Fruit fly (Drosophila melanogaster) whole organism, embryonic: ENCODE data around the gene CG14961.

Experiments
- Aef1 ChIP-seq: fragments of 200-800 bp; sonication (Bioruptor generic); IDR thresholded peaks from 3 replicates; pipeline ENCODE4 v1.3.6; 2022; ENCODE audit warnings: missing biosample characterization, missing genetic modification characterization
- BEAF-32 ChIP-seq: fragments of 200-800 bp; sonication (Bioruptor generic); optimal IDR thresholded peaks from 3 replicates; lab custom pipeline; 2017; ENCODE audit warnings: missing biosample characterization, missing genetic modification characterization, mild to moderate bottlenecking, moderate library complexity, missing genetic modification reagents
- CG10959 ChIP-seq: fragments of 200-800 bp; sonication (Bioruptor generic); IDR thresholded peaks from 2 replicates; pipeline ENCODE4 v1.3.6; 2022; ENCODE audit warnings: missing biosample characterization, missing genetic modification characterization
- CG11723 ChIP-seq: fragments of 200-800 bp; sonication (Bioruptor generic); optimal IDR thresholded peaks from 2 replicates; lab custom pipeline; 2017; ENCODE audit warnings: missing biosample characterization, mild to moderate bottlenecking, missing genetic modification characterization
- CG12391 ChIP-seq: fragments of 200-800 bp; sonication (Bioruptor generic); optimal IDR thresholded peaks from 3 replicates; lab custom pipeline; 2018; ENCODE audit warnings: missing biosample characterization, mild to moderate bottlenecking, missing genetic modification characterization, moderate library complexity
- CG13123 ChIP-seq: fragments of 200-800 bp; sonication (Bioruptor generic); optimal IDR thresholded peaks from 2 replicates; lab custom pipeline; 2016; ENCODE audit warnings: missing biosample characterization, missing genetic modification characterization
- CG14860 ChIP-seq: fragments of 200-800 bp; sonication (Bioruptor generic); IDR thresholded peaks from 3 replicates; pipeline ENCODE4 v1.3.6; 2022; ENCODE audit warnings: missing biosample characterization, missing genetic modification characterization; ENCODE audit not compliant: partially characterized antibody
- CG15011 ChIP-seq: fragments of 200-800 bp; sonication (Bioruptor generic); optimal IDR thresholded peaks from 3 replicates; lab custom pipeline; 2018; ENCODE audit warnings: missing biosample characterization, mild to moderate bottlenecking, missing genetic modification characterization
- CG15696 ChIP-seq: fragments of 200-800 bp; sonication (Bioruptor generic); optimal IDR thresholded peaks from 2 replicates; lab custom pipeline; 2019; ENCODE audit warnings: missing biosample characterization, mild to moderate bottlenecking, missing genetic modification characterization, moderate library complexity
- CG17385 ChIP-seq: fragments of 200-800 bp; sonication (Bioruptor generic); optimal IDR thresholded peaks from 3 replicates; lab custom pipeline; 2018; ENCODE audit warnings: missing biosample characterization, mild to moderate bottlenecking, missing genetic modification characterization
- CG18262 ChIP-seq: fragments of 200-800 bp; optimal IDR thresholded peaks from 3 replicates; lab custom pipeline; 2019; ENCODE audit warnings: missing biosample characterization, mild to moderate bottlenecking, missing genetic modification characterization, moderate library complexity
- CG31365 ChIP-seq: fragments of 200-800 bp; sonication (Bioruptor generic); optimal IDR thresholded peaks from 2 replicates; lab custom pipeline; 2018; ENCODE audit warnings: missing biosample characterization, mild to moderate bottlenecking, missing genetic modification characterization
- CG3281 ChIP-seq: fragments of 200-800 bp; sonication (Bioruptor generic); optimal IDR thresholded peaks from 3 replicates; lab custom pipeline; 2017; ENCODE audit warnings: missing biosample characterization, mild to moderate bottlenecking, missing genetic modification characterization
- CG3726 ChIP-seq: fragments of 200-800 bp; sonication (Bioruptor generic); IDR thresholded peaks from 3 replicates; pipeline ENCODE4, ENCODE4 v1.3.6; 2022; ENCODE audit warnings: missing biosample characterization, missing genetic modification characterization
- CG3995 ChIP-seq: fragments of 200-800 bp; sonication (Bioruptor generic); optimal IDR thresholded peaks from 3 replicates; lab custom pipeline; 2016; ENCODE audit warnings: missing biosample characterization, missing genetic modification characterization
- CG4282 ChIP-seq: fragments of 200-800 bp; sonication (Bioruptor generic); optimal IDR thresholded peaks from 2 replicates; lab custom pipeline; 2016; ENCODE audit warnings: missing biosample characterization, missing genetic modification characterization
- CG43689 ChIP-seq: fragments of 200-800 bp; sonication (Bioruptor generic); IDR thresholded peaks from 2 replicates; pipeline ENCODE4 v1.3.6; 2022; ENCODE audit warnings: missing biosample characterization, missing genetic modification characterization
- CG5245 ChIP-seq: fragments of 200-800 bp; sonication (Bioruptor generic); optimal IDR thresholded peaks from 3 replicates; lab custom pipeline; 2016; ENCODE audit warnings: missing biosample characterization, missing genetic modification characterization
- CG6765 ChIP-seq: fragments of 200-800 bp; sonication (Bioruptor generic); optimal IDR thresholded peaks from 3 replicates; lab custom pipeline; 2017; ENCODE audit warnings: missing biosample characterization, mild to moderate bottlenecking, missing genetic modification characterization
- CG7928 ChIP-seq: fragments of 200-800 bp; sonication (Bioruptor generic); optimal IDR thresholded peaks from 2 replicates; lab custom pipeline; 2017; ENCODE audit warnings: missing biosample characterization, mild to moderate bottlenecking, missing genetic modification characterization
- CG9817 ChIP-seq: fragments of 200-800 bp; sonication (Bioruptor generic); optimal IDR thresholded peaks from 2 replicates; lab custom pipeline; 2018; ENCODE audit warnings: missing biosample characterization, mild to moderate bottlenecking, missing genetic modification characterization, moderate library complexity
- CTCF ChIP-seq: fragments of 200-800 bp; sonication (Bioruptor generic); optimal IDR thresholded peaks from 2 replicates; lab custom pipeline; 2017; ENCODE audit warnings: missing biosample characterization, mild to moderate bottlenecking, missing genetic modification characterization, moderate library complexity
- CkIIα-i1 ChIP-seq: fragments of 200-800 bp; sonication (Bioruptor generic); IDR thresholded peaks from 2 replicates; pipeline ENCODE4 v1.3.6; 2022; ENCODE audit warnings: missing biosample characterization, missing genetic modification characterization
- Dfd ChIP-seq, 2 experiments: fragments of >200 bp; optimal IDR thresholded peaks; 2 replicates each; lab custom pipeline; 2017; ENCODE audit warnings: missing biosample characterization in 2 of 2, missing genetic modification characterization in 2 of 2
- GATAe ChIP-seq: fragments of 200-800 bp; sonication (Bioruptor generic); conservative IDR thresholded peaks from 2 replicates; pipeline ENCODE4 v1.3.6; 2022; ENCODE audit warnings: missing biosample characterization, missing genetic modification characterization
- Hmr ChIP-seq: fragments of 200-800 bp; sonication (Bioruptor generic); optimal IDR thresholded peaks from 3 replicates; lab custom pipeline; 2017; ENCODE audit warnings: mild to moderate bottlenecking, missing biosample characterization, missing genetic modification reagents, missing genetic modification characterization
- Hr39 ChIP-seq: fragments of >200 bp; optimal IDR thresholded peaks from 2 replicates; lab custom pipeline; 2017
- MESR4 ChIP-seq: fragments of 200-800 bp; sonication (Bioruptor generic); optimal IDR thresholded peaks from 2 replicates; lab custom pipeline; 2018; ENCODE audit warnings: missing biosample characterization, mild to moderate bottlenecking, missing genetic modification characterization, moderate library complexity
- Mad ChIP-seq: fragments of 200-800 bp; sonication (Bioruptor generic); optimal IDR thresholded peaks from 2 replicates; lab custom pipeline; 2016; ENCODE audit warnings: missing biosample characterization, missing genetic modification characterization
- Oaz ChIP-seq: fragments of 200-800 bp; sonication (Bioruptor generic); IDR thresholded peaks from 2 replicates; pipeline ENCODE4 v1.3.6; 2022; ENCODE audit warnings: missing biosample characterization, missing genetic modification characterization
- Ravus ChIP-seq: fragments of 200-800 bp; sonication (Bioruptor generic); IDR thresholded peaks from 2 replicates; pipeline ENCODE4 v1.3.6; 2022; ENCODE audit warnings: missing biosample characterization, missing genetic modification characterization
- Tbp ChIP-seq: fragments of >200 bp; optimal IDR thresholded peaks from 2 replicates; lab custom pipeline; 2018; ENCODE audit warnings: missing biosample characterization, missing genetic modification characterization
- Xrp1 ChIP-seq: fragments of 200-800 bp; sonication (Bioruptor generic); IDR thresholded peaks from 2 replicates; pipeline ENCODE4 v1.3.6; 2022; ENCODE audit warnings: missing biosample characterization, missing genetic modification characterization
- abd-A ChIP-seq: fragments of 200-800 bp; sonication (Bioruptor generic); optimal IDR thresholded peaks from 3 replicates; lab custom pipeline; 2019; ENCODE audit warnings: missing biosample characterization, mild to moderate bottlenecking, missing genetic modification characterization, moderate library complexity
- ara ChIP-seq: fragments of 200-800 bp; sonication (Bioruptor generic); IDR thresholded peaks from 2 replicates; pipeline ENCODE4 v1.3.6; 2022; ENCODE audit warnings: missing biosample characterization, missing genetic modification characterization
- ash1 ChIP-seq: fragments of 200-800 bp; sonication (Bioruptor generic); optimal IDR thresholded peaks from 2 replicates; lab custom pipeline; 2018; ENCODE audit warnings: missing biosample characterization, mild to moderate bottlenecking, missing genetic modification characterization
- bsh ChIP-seq, 2 experiments: fragments of 200-800 bp; sonication (Bioruptor generic); optimal IDR thresholded peaks; 2 replicates each; lab custom pipeline; 2017 to 2018; ENCODE audit warnings: mild to moderate bottlenecking in 2 of 2, missing biosample characterization in 2 of 2, missing genetic modification characterization in 2 of 2, moderate library complexity in 1 of 2
- crc ChIP-seq: fragments of 200-800 bp; sonication (Bioruptor generic); optimal IDR thresholded peaks from 2 replicates; lab custom pipeline; 2016; ENCODE audit warnings: missing biosample characterization, missing genetic modification characterization
- dysf ChIP-seq: fragments of 200-800 bp; sonication (Bioruptor generic); IDR thresholded peaks from 3 replicates; pipeline ENCODE4 v1.3.6; 2022; ENCODE audit warnings: missing biosample characterization, missing genetic modification characterization
- en ChIP-seq: fragments of 200-800 bp; sonication (Bioruptor generic); optimal IDR thresholded peaks from 2 replicates; lab custom pipeline; 2016; ENCODE audit warnings: missing biosample characterization, missing genetic modification characterization
- grau ChIP-seq: fragments of 200-800 bp; optimal IDR thresholded peaks from 3 replicates; lab custom pipeline; 2019; ENCODE audit warnings: missing biosample characterization, mild to moderate bottlenecking, missing genetic modification characterization, moderate library complexity
- hbn ChIP-seq: fragments of 200-800 bp; sonication (Bioruptor generic); IDR thresholded peaks from 2 replicates; pipeline ENCODE4 v1.3.6; 2022; ENCODE audit warnings: missing biosample characterization, missing genetic modification characterization; ENCODE audit not compliant: partially characterized antibody
- hkb ChIP-seq, 2 experiments: fragments of 200-800 bp in 1 of 2; fragments of >200 bp in 1 of 2; sonication (Bioruptor generic) in 1 of 2; IDR thresholded peaks in 1 of 2; optimal IDR thresholded peaks in 1 of 2; 2 replicates each; pipeline versions ENCODE4 v1.3.6 to Lab custom; 2017 to 2022; ENCODE audit warnings: missing biosample characterization in 1 of 2, missing genetic modification characterization in 1 of 2
- insv ChIP-seq, 2 experiments: fragments of 200-800 bp; sonication (Bioruptor generic); optimal IDR thresholded peaks; 3 replicates each; lab custom pipeline; 2016 to 2018; ENCODE audit warnings: missing biosample characterization in 2 of 2, missing genetic modification characterization in 2 of 2
- kah ChIP-seq: fragments of 200-800 bp; sonication (Bioruptor generic); optimal IDR thresholded peaks from 2 replicates; lab custom pipeline; 2018; ENCODE audit warnings: missing biosample characterization, mild to moderate bottlenecking, missing genetic modification characterization
- pan ChIP-seq, 4 experiments: fragments of >200 bp in 3 of 4; fragments of 200-800 bp in 1 of 4; sonication (Bioruptor generic) in 1 of 4; optimal IDR thresholded peaks in 3 of 4; IDR thresholded peaks in 1 of 4; 2 replicates each; pipeline versions ENCODE4 v1.3.6 to Lab custom; 2017 to 2022; ENCODE audit warnings: missing biosample characterization in 2 of 4, missing genetic modification characterization in 2 of 4, mixed read lengths in 1 of 4
- psq ChIP-seq: fragments of 200-800 bp; sonication (Bioruptor generic); optimal IDR thresholded peaks from 2 replicates; lab custom pipeline; 2017; ENCODE audit warnings: missing biosample characterization, missing genetic modification characterization
- pum ChIP-seq: fragments of 200-800 bp; sonication (Bioruptor generic); optimal IDR thresholded peaks from 2 replicates; lab custom pipeline; 2016; ENCODE audit warnings: missing biosample characterization, missing genetic modification characterization
- sens-2 ChIP-seq: fragments of 200-800 bp; sonication (Bioruptor generic); IDR thresholded peaks from 2 replicates; pipeline ENCODE4 v1.3.6; 2022; ENCODE audit warnings: missing biosample characterization, missing genetic modification characterization
- wdn ChIP-seq: fragments of 200-800 bp; sonication (Bioruptor generic); IDR thresholded peaks from 2 replicates; pipeline ENCODE4 v1.3.6; 2022; ENCODE audit warnings: missing biosample characterization, missing genetic modification characterization
- wek ChIP-seq: fragments of 200-800 bp; sonication (Bioruptor generic); optimal IDR thresholded peaks from 3 replicates; lab custom pipeline; 2018; ENCODE audit warnings: missing biosample characterization, mild to moderate bottlenecking, missing genetic modification characterization, moderate library complexity

CG14961 gene

DNA sequence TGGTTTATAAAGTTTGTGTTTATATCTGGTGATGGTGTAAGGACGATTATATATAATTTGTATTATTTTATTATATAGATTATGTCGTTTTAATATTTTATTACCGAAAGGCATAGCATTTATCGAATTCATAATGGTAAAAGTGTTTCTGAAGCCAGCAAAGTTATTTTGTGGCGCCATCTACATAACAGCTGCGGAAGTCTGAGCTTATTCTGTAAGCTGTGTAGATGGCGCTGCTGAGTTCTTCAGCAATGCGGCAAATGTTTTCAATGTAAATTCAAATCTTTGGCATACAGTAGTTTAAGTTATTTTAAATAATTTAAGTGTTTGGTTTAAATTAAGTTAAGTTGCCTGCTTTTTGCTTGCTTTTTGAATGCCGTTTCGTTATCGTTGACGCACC lies 41.4 kb upstream of the CG14961 start (continued):
- TF ChIP-seq CG10959 (peak; percentile 44), CG3281 (GFP tag; lab: Kevin White, UChicago) (no peak), CTCF (GFP tag; lab: Kevin White, UChicago) (peak; percentile 98), BEAF-32 (GFP tag; lab: Kevin White, UChicago) (no peak), wek (no peak), CG17385 (GFP tag; lab: Kevin White, UChicago) (no peak), Mad (GFP tag; lab: Kevin White, UChicago) (no peak), CG15696 (tag; lab: Kevin White, UChicago) (peak; percentile 18), CG4282 (GFP tag; lab: Kevin White, UChicago) (no peak), CG14860 (no peak), grau (tag; lab: Kevin White, UChicago) (no peak), pan (optimal IDR thresholded peaks at IDR 0.05; lab: Kevin White, UChicago) (no peak), pan (GFP tag; optimal IDR thresholded peaks at IDR 0.05 in 1 of 2, IDR thresholded peaks at IDR 0.05 in 1 of 2) (peak in 1 of 2 experiments; percentile 48), sens-2 (GFP tag; lab: Robert Waterston, UW) (0 out of 2 replicates have a peak, but pooled peaks have one; percentile 7), CG43689 (GFP tag; lab: Robert Waterston, UW) (no peak), CG11723 (no peak), CG7928 (GFP tag; lab: Kevin White, UChicago) (no peak), CkIIα-i1 (GFP tag; lab: Robert Waterston, UW) (no peak), CG9817 (tag; lab: Kevin White, UChicago) (no peak), CG15011 (GFP tag; lab: Kevin White, UChicago) (no peak), insv (GFP tag; optimal IDR thresholded peaks at IDR 0.05; lab: Kevin White, UChicago) (no peak), dysf (peak; percentile 56; the same call in 2 of the 3 replicates), CG18262 (tag; lab: Kevin White, UChicago) (peak; percentile 29), bsh (GFP tag; optimal IDR thresholded peaks at IDR 0.05; lab: Kevin White, UChicago) (no peak), wdn (no peak), Ravus (GFP tag; lab: Robert Waterston, UW) (no peak), Tbp (no peak), ash1 (GFP tag; lab: Kevin White, UChicago) (no peak), Xrp1 (no peak), Oaz (GFP tag; lab: Robert Waterston, UW) (peak; percentile 36; the same call in 1 of the 2 replicates), CG13123 (GFP tag; lab: Kevin White, UChicago) (no peak), kah (no peak), MESR4 (GFP tag; lab: Kevin White, UChicago) (no peak), Hmr (no peak), Dfd (GFP tag; optimal IDR thresholded peaks at IDR 0.05; lab: Kevin White, UChicago) (no peak), CG3995 (GFP tag; lab: Kevin White, UChicago) (no peak), Aef1 (GFP tag; lab: Robert Waterston, UW) (peak; percentile 34; the same call in 1 of the 3 replicates), CG31365 (no peak), hkb (optimal IDR thresholded peaks at IDR 0.05; lab: Kevin White, UChicago) (no peak), hkb (GFP tag; IDR thresholded peaks at IDR 0.05; lab: Robert Waterston, UW) (no peak), CG6765 (GFP tag; lab: Kevin White, UChicago) (no peak), ara (no peak), GATAe (GFP tag; lab: Robert Waterston, UW) (no peak), crc (GFP tag; lab: Kevin White, UChicago) (no peak), CG5245 (GFP tag; lab: Kevin White, UChicago) (peak; percentile 52), hbn (GFP tag; lab: Robert Waterston, UW) (no peak), pum (GFP tag; lab: Kevin White, UChicago) (no peak), CG12391 (no peak), psq (GFP tag; lab: Kevin White, UChicago) (no peak), Hr39 (lab: Kevin White, UChicago) (no peak), en (GFP tag; lab: Kevin White, UChicago) (no peak), CG3726 (GFP tag; lab: Robert Waterston, UW) (0 out of 3 replicates have a peak, but pooled peaks have one; percentile 43), abd-A (no peak)
